Worm (Caenorhabditis elegans): ENCODE results near the gene F34H10.3.

DNA sequence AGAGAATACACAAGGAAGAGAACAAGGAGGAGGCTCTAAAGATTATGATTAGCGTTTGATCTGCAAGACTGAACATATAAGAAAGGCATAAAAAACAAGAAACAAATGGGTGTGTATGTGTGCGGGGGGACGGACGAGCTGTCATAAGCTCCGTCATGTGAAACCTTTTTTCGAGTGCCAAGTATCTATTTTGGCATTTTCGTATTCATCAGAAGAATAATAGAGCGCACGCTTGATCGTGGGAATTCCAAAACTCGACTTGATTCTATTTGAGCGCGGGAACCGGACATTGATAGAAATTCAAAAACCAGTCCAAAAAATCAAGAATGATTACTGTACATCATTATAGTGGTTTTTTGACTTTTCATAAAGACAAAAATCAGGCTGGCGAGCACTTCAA lies 21.9 kb upstream of the F34H10.3 start:
- TF ChIP-seq somi-1 (GFP tag; optimal IDR thresholded peaks at IDR 0.05) = no peak
- TF ChIP-seq Y95B8A.8 (GFP tag; IDR thresholded peaks at IDR 0.05) = no peak
- no peak for TF ChIP-seq him-1 (tag; optimal IDR thresholded peaks at IDR 0.05)

Data from whole organism, young adult.